Fruit fly (Drosophila melanogaster) whole organism, larva: Measurements from ENCODE around the gene Hmgcr.

ENCODE experiments used
- noc ChIP-seq: fragments of 200-800 bp; sonication (Bioruptor generic); optimal IDR thresholded peaks from 3 replicates; lab custom pipeline; 2019; ENCODE audit warnings: missing biosample characterization, mild to moderate bottlenecking, missing genetic modification characterization, moderate library complexity

Gene Hmgcr

DNA sequence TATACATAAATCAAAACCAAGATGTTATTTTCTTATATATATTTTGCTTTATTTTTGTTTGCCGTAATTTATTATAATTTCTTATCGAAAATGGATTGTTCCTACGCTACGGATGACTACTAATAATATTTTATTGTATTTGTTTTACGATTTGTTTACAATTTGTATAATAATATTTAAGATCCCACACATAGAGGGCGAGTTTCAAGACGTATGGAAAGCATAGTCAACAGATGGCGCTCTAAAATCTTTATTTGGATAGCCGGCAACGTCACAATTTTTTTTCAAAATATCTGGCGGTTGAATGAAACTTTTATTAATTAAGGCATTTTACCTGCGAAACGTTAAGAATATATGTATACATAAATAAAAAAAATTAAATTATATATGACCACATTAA is 11.2 kb upstream of the Hmgcr start:
- TF ChIP-seq noc: peak; percentile 44

DNA sequence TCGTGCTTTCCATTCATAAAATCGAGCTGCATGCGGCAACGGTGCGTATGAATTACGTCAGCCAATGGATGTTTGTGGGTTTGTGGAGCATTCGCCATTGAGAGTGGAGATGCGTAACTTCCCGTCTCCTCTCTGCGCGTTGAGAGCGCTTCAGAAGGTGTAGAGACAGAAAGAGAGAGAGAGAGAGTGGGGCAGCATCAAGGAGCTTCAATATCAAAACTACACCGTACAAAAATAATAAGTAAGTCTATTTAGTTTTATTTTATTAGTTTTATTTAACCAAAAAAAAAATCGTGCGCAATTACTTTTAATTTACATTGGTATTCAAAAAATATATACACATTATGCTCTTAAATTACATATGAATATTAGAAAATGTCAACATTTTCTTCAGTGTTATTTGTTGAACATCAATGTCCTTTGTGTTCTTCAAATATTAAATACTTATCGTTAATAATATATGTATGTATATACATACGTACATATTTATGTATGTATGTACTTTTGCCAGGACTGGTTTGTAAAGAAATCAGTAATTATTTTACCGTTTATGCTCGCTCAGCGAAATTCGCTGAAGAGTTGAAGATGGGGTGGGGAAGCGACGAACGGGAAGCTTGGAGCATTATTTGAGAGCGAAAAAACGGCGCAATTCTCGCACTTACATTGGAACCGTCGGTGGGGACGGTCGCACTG is 10.3 kb upstream of the Hmgcr start, which contains the start of gene CG10365:
CG10365 (plus strand) TSS at position 652 of the 693 bp plus-strand sequence.
- TF ChIP-seq noc: peak; percentile 89

DNA sequence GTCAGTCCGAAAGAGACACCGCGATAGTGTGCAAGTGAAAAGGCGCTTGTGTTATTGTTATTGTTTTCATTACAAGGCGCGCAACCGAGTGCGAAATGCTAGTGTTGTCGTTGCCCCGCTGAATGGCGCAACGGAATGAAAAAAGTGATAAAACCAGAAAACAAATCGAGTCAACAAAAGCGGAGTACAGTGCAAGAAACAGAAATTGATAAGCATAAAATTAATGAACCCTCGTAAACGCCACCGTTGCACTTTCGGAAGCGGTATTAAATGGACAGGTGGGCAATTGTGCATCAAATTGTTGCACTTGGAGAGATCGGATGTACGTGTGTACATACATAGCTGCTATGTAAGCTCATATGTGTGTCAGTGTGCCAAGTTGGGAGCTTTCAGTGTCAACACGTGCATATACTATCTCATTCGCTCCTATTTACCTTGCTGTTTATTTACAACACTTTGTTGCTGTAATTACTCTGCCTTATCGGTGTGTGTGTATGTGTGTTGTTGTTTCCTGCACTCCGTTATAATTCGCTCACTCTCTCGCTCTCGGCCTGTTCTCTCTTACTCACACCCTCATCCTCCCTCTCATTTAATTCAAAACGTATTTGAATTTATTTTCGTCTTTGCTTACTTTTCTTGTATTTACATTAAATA is 9.6 kb upstream of the Hmgcr start:
- TF ChIP-seq noc: no peak

DNA sequence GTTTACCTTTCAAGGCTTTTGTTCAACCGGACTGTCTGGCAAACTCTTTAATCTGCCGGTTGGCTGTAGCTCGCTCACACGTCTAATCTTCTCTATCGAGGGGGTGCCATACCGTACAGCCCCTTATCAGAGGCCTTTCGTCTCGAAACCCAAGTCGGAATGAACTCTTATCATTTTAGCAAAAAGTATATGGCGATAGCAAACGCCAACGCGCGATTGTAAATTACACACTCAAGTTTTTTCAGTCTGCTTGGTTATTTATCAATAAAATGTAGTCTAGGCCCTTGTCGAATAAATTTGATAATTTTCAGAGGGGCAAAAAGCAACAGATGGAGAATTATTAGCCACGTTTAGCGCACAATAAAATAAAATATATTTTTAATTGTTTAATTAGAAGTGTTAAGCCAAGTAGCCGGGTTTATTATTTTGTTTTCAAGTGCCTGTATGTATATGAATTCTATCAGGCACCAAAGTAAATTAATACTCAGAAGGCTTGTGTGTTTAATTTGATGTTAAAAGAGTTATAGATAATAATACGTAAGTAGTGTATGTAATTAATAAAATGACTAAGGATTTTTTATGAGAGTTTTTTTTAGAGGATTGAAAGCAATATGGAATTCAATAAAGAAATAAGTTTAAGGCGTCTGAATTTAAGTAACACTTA is 8.1 kb upstream of the Hmgcr start:
- peak; percentile 90 for TF ChIP-seq noc

DNA sequence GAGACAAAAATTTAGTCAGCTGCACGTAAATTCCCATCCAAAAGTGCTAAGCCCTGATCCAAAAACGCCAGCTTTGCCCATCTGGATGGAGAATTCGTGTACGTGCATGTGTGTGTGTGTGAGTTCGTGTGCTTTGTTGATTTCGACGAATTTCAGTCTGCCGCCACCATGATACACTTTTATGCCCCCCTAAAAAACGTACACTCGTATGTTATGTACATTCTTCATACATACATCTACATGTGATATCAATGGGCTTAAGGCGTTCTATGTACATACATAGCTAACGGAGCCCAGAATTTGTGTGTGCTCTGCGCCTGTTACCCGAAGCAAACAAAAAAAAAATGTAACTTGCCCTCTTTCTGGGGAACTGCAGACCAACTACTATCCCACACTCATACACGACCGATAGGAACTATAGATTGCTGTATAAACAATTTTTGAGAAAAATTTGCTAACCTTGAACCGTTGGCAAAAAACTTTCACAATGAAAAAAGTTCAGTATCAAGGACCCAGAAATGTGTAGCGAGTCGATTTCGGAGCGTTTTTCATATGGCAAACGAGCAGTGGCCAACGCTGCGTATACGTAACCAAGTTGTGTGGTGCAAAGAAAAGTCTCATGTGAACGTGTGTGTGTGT is 7.3 kb upstream of the Hmgcr start:
- TF ChIP-seq noc: peak; percentile 61

DNA sequence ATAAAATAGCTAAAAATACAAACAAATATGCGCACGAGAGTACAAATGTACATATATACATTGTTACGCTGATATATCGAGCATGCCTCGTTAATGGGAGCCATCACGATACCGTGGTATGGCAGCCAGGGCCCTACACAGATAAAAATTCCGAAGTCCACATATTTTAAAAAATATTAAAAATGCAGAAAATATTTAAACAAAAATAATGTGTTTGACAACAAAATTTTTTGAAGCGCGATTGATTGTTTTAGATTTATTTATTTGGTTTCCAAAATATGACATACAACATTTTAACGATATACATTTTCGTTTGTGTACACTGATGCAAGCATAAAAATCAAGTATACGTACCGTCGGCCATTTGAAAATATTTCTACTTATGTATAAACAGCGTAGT is 6.4 kb upstream of the Hmgcr start:
- TF ChIP-seq noc: peak; percentile 98

DNA sequence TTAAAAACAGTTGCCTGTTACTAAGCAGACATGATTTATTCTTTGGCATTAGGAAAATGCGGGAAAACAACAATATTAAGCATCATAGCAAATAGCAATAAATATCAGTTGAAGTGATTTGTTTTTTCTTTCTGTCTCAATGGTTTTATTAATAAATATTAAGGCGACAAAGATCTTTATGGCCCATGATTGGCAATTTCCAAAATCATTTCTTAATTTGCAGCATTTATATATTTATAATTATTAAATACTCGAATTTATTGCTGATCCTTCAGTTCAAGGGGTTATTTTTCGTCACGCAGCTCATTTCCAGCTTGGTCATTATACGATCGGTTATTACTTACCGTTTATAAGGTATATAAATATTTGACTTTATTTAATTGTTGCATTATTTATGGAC is 5.5 kb upstream of the Hmgcr start:
- peak; percentile 69 for TF ChIP-seq noc

DNA sequence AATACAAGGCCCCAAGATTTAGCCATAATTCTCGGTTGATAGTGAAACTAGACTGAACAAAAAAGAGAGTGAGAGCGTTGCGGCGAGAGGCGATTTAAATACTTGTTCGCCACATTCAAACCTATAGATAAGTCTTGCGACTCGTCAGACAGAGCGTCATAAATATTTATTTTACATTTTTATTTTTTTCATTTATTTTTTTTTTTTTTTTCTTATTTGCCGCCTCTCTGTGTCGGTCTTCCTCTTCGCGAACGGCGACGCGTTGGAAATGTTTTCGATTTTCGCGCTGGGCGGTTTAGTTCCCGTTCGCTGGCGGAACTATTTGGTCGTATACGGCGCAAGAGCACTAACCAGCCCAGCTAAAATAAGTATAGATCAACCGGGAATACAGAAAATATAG is 5.0 kb upstream of the Hmgcr start:
- TF ChIP-seq noc: no peak

DNA sequence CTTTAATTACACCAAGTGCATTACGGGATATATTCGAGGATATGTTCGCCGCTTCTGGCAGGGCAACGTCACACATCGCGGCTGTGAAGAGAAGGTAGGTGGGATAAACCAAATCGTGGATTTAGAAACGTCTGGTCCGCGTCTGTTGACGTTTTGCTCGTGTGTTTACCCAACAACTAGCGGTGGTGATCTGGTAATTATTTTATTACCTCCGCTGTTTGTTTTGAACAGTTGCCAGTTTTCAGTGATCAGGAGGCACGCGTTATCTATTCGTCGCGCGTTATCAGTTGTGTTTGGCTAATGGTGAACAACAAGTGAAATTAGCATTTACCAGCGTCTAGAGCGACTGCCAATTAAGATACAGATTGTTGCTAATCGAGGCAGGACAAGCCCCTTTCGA is 4.1 kb upstream of the Hmgcr start:
- TF ChIP-seq noc: peak; percentile 78

DNA sequence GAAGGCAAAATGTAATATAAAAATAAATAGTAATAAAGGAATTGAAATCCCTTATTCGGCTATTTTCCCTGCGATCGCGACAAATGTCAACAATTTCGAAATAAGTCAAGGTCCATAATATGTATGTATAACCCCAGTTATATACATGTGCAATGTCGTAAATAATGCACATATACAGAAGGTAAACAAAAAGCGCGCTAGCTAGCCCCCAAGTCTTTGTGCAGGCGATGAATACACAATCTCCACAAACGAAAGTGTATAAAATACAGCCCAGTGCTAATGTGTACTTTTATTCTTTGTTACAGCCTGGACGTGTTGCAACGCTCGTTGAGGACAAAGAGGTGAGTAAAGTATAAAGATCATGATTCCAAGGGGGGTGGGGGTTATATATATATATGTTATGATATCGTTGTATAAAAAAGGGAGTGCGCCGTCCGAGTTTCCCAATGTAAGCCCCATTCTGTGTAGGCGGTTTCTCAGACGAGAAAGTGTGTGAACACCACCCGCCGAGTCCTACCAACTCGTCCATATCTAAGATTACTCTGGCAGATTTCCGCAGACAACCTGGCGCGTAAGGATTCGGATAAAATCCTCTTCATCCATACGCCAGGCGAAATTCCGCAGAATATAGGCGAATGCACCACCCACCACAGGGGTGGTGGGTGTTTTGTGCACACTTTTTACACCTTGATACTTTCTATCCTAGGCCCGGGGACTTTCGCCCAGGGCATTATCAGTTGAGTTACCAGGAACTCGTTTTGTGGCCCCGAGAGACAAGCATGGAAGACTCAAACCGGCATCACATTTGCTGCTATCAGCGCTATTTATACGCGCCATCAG is 3.3 kb upstream of the Hmgcr start:
- TF ChIP-seq noc: no peak

DNA sequence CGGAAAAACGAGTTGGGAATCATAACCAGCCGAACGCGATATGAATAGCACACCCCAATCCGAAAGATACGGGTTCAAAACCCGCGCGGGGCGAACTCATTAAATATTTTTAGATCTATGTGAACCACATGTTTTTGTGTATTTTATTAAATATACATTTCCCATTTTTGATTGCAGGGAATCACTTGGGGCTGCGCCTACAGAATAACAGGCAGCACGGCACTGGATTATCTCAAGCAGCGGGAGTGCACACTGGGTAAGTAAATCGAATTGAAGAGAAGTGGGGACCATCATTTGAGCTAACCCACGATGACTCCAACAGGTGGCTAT is 2.7 kb upstream of the Hmgcr start:
- no peak for TF ChIP-seq noc

DNA sequence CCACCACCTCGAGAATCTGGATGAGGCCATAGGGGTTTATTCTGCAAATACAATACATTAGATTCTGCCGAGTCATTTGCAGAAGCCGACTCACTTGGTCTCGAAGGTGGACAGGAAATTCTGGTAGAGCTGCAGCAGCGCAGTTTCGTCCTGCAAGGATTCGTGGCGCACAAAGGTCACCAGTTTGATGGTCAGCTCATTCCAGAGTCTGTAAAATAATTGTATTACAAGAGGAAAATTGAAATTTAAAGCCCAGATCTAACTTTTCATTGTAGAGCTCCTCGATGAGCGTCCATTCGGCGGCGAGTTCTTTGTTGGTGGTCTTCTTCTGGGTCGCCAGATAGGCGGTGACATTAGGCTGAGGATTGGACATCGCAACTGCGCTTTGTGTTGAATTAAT is 591 bp upstream of the Hmgcr start:
- no peak for TF ChIP-seq noc

DNA sequence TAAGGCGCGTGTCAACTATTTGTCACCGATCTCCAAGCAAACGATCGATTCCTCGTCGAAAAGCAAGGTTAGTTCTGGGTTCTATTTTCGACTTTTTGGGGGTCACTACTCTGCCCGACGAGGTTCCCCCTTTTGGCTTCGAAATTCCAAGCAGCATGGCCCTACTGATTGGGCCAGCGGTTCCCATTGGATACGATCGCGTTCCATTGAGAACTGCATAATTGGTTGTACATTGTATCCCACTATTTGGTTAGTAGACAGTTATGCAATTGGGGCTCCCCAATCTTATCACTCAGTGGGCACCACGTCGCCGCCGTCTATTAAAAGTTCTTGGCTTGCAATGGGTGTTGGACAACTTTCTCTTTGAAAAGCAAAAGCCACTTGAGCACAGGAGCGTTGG is 647 bp downstream of the Hmgcr start:
- no peak for TF ChIP-seq noc

DNA sequence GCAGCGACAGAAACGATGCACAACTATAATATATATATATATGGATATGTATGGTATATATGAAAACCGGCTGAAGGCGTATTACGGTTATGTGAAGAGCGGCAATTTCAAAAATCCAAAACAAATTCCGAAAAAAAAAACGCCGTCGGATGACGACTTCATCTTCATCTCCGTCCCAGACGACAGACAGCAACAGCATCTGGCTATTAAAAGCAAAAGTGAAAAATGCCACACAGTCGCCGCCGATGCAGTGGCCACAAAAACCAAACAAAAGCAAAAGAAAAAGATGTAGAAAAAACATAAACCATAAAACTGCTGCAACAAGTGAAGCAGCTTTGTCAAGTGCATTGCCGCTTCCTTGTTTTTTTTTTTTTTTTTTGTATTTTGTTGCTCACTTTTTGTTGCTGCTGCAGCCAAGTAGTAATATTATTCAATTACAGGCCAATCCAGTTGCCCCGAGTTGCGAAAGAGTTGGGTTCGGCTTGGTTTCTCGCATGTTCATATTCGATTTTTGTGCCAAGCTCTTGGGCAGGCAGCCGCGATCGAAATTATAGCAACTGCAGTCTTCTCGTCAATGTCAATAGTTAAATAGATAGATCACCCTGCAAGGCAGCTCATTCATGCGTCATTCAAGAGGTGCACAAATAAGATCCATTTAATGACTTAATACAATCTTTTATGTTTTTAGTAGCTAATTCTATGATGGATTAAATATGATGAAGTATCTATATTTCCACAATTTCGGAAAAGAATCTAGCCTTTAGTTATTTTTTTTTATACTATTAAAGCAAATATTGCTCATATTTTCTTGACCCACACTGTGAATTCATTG is 1.7 kb downstream of the Hmgcr start:
- no peak for TF ChIP-seq noc

DNA sequence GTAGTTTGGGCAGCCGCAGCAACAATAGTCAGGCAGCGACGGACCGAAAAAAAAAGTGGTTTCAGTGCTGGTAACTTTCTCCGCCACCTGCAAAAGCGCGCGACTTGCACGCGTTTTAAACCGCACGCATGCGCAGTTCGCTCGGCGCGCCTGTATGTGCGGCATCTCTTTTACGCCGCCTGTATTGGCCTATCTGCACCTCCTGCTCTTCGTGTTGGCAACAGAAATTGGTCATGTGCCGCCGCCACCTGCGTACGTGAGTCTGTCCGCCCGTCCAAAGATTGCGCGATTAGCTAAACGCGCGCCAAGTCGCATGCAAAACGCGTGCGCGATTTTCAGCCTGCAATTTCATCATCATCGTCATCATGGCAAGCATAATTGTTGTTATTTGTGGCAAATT is 2.5 kb downstream of the Hmgcr start:
- no peak for TF ChIP-seq noc

DNA sequence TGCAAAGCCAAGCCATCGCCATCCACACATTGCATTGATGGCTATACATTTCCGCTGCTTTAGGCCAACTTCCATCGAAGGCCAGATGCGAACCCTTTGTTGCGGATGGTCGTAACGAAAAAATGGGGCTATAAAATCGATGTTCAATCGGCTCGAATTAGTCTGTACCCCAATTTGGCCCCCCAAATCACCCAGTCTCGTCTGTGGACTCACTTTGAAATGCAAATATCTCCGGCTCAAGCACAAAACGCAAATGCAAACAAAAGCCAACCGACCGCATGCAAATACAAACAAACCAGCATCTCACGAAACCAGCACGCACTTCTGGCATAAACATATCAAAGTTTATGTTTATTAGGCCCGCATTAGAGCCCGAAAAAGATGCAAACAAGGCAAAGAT is 3.2 kb downstream of the Hmgcr start:
- no peak for TF ChIP-seq noc
